Worm (Caenorhabditis elegans): ENCODE results near the gene R04B3.1.
A peak's percentile ranks its signal among the peaks of the same experiment; 100 is the strongest.

Gene R04B3.1

DNA sequence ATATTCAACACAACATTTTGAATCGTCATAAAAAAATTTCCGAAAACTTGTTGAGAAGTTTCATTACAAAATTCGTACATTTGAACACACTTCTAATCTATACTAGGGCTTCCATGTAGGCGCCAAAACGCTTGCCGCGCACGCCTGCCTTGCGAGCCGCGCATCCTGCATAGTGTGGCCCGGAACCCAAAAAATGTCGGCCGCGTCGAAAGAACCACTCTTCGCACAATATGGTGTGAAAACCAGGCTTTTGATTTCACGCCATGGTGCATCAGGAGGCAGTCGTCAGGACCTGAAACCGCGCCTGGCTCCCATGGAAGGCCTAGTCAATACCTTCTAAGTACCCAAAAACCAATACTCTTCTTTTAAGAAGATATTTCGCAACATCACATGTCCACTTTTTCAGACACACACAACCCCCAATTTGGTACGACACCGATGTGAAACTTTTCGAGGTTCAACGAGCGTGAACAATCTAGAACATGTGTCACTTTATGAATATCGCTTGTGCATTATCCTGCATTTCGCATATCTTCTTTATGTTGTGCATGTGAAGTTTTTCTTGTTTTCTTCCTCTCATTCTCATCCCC lies 22.5 kb upstream of the R04B3.1 start:
- TF ChIP-seq set-16 (GFP tag; IDR thresholded peaks at IDR 0.05) = peak; percentile 36; the same call in 1 of the 2 replicates
- no peak for TF ChIP-seq saeg-2 (GFP tag; IDR thresholded peaks at IDR 0.05)
- TF ChIP-seq cey-2 (tag; optimal IDR thresholded peaks at IDR 0.05; ENCODE audit: borderline replicate concordance, insufficient read depth) = no peak

DNA sequence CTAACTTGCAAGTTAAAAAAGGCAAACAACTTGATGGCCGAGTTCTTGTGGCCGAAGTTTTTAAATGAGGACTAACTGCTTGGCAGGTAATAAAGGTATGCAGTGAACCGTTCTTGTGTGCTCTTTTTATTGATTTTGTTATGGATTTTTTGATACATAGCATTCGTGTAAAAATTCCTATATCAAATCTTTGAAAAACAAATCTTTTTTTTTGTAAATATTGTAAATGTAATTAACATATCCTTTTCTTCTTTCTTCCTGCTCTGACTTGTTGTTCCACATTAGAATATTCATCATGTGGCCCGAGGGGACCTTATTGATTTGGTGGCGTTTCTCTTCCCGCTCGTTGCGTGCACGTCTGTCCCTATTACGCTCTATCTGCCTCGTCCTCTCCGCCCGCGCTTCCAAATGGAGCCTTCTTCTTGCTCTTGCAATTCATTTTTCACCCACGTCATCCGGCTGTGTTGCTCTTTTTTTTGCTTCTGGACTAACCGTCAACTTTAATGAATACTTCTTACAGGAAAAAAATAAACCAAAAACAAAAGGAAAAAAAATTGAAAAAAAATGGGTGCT lies 17.4 kb upstream of the R04B3.1 start, which contains the start of gene hid-1:
Gene hid-1 (plus strand): TSS at position 523 of the 573 bp plus-strand sequence.
- 0 out of 2 replicates have a peak, but pooled peaks have one; percentile 44 for TF ChIP-seq hmg-1.1 (GFP tag; IDR thresholded peaks at IDR 0.05)
- TF ChIP-seq vab-7 (GFP tag; IDR thresholded peaks at IDR 0.05) = 0 out of 2 replicates have a peak, but pooled peaks have one; percentile 7
- peak; percentile 37 for TF ChIP-seq hlh-30 (tag; optimal IDR thresholded peaks at IDR 0.05; ENCODE audit: insufficient read depth)
- TF ChIP-seq aha-1 (tag) = peak; percentile 77
- peak in 1 of 2 experiments; percentile 40 for TF ChIP-seq mdl-1 (tag; optimal IDR thresholded peaks at IDR 0.05)
- TF ChIP-seq madf-5 (GFP tag; IDR thresholded peaks at IDR 0.05) = no peak
- no peak for TF ChIP-seq ceh-28 (tag; optimal IDR thresholded peaks at IDR 0.05)
- TF ChIP-seq F37D6.2 (tag; optimal IDR thresholded peaks at IDR 0.05) = peak; percentile 9
- TF ChIP-seq mes-2 (tag; optimal IDR thresholded peaks at IDR 0.05; ENCODE audit: poor library complexity, severe bottlenecking) = peak; percentile 67
- peak; percentile 3 for TF ChIP-seq pqm-1 (tag; optimal IDR thresholded peaks at IDR 0.05)
- peak in 1 of 2 experiments; percentile 54 for TF ChIP-seq lsy-2 (tag; optimal IDR thresholded peaks at IDR 0.05)
- TF ChIP-seq ama-1 (optimal IDR thresholded peaks at IDR 0.05) = no peak
- TF ChIP-seq ctbp-1 (GFP tag; IDR thresholded peaks at IDR 0.05) = 0 out of 2 replicates have a peak, but pooled peaks have one; percentile 51

DNA sequence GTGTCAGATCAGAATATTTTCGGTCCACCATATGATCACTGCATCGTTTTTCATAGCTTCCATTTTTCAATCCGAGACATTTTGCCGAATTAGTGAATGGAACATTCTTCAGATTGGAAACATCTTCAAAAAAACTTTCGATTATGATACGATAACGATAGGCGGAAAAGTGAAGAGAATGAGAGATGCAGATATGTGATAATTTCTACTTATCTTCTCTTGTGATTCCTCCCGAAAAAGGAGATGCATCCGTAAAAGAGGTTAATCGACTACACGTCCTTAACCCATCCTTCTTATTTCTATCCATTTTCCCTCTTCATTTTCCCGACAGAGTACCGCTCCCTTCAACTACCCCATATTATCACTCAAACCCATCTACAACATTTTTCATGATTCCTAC lies 11.9 kb upstream of the R04B3.1 start, which contains the start of gene K02E10.4:
Gene K02E10.4 (plus strand): TSS at position 186 of the 400 bp plus-strand sequence.
- TF ChIP-seq egl-43 (GFP tag; IDR thresholded peaks at IDR 0.05) (no peak), sdz-12 (GFP tag; optimal IDR thresholded peaks at IDR 0.05) (no peak), tra-1 (GFP tag; IDR thresholded peaks at IDR 0.05) (no peak), dmd-6 (GFP tag; IDR thresholded peaks at IDR 0.05) (no peak), hif-1 (tag; optimal IDR thresholded peaks at IDR 0.05) (no peak), mdl-1 (tag; optimal IDR thresholded peaks at IDR 0.05) (no peak), F44E2.7 (GFP tag; IDR thresholded peaks at IDR 0.05) (no peak), egl-27 (tag; optimal IDR thresholded peaks at IDR 0.05) (no peak), nhr-41 (GFP tag; IDR thresholded peaks at IDR 0.05) (no peak), skn-1 (tag; optimal IDR thresholded peaks at IDR 0.05) (no peak), dpl-1 (GFP tag; optimal IDR thresholded peaks at IDR 0.05) (no peak), lin-1 (GFP tag; IDR thresholded peaks at IDR 0.05) (no peak), aly-2 (tag; optimal IDR thresholded peaks at IDR 0.05) (no peak)

DNA sequence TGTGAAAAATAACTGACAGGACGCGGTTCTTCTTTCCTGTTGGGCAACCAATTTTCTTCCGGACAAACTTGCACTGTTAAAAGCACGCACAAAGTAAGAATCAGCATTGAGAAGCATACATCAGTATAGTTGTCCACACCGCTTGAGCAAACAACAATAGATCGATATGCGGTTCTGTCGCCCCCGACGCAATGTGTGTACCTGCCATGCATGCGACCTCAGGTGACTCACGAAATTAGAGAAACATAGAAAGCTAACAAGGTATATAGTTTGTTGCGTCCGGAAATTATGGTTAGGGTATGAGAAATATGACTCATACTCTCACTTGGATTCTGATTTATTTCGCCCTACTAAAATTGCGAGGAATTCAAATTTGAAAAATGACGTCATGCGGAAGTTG lies 11.4 kb upstream of the R04B3.1 start, which contains the start of gene K02E10.6:
Gene K02E10.6 (minus strand): TSS at position 149 of the 400 bp plus-strand sequence.
- TF ChIP-seq aha-1 (tag) (peak; percentile 75), pha-4 (GFP tag; IDR thresholded peaks at IDR 0.05) (no peak), pha-4 (tag; optimal IDR thresholded peaks at IDR 0.05) (peak; percentile 53), hlh-30 (tag; optimal IDR thresholded peaks at IDR 0.05; ENCODE audit: insufficient read depth) (peak; percentile 42), dmd-6 (GFP tag; IDR thresholded peaks at IDR 0.05) (0 out of 2 replicates have a peak, but pooled peaks have one; percentile 10), mxl-3 (GFP tag; optimal IDR thresholded peaks at IDR 0.05) (no peak), pqm-1 (tag; optimal IDR thresholded peaks at IDR 0.05) (peak; percentile 5), dve-1 (tag; optimal IDR thresholded peaks at IDR 0.05; ENCODE audit: insufficient read depth) (peak; percentile 29), mes-2 (tag; optimal IDR thresholded peaks at IDR 0.05; ENCODE audit: poor library complexity, severe bottlenecking) (no peak), daf-16 (GFP tag; optimal IDR thresholded peaks at IDR 0.05) (no peak), daf-16 (tag; optimal IDR thresholded peaks at IDR 0.05) (peak; percentile 66), T26A8.4 (GFP tag; IDR thresholded peaks at IDR 0.05) (no peak), hlh-11 (tag; optimal IDR thresholded peaks at IDR 0.05) (peak; percentile 39), nhr-6 (tag; optimal IDR thresholded peaks at IDR 0.05) (peak; percentile 64), daf-12 (tag; optimal IDR thresholded peaks at IDR 0.05) (no peak)

Data from whole organism, L4 larva.